Fruit fly (Drosophila melanogaster): ENCODE results near the gene CG9776.

DNA sequence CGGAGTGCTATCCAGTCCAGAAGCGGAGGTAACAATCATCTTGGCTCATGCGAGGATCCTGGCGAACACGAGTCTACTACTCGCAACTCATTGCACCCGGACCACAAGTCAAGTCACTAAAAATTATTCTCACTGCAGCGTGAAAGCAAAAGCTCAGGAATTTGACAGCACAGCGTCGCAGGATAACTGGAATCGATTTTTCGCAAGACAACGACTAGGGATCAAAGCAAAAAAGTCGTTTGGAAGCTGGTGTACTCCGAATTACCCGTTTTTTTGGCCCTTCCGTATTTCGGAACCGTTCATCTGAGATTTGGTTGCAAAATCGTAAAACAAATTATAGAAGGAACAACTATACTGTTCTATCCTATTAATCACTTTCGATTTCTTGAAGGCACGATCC lies 15.3 kb downstream of the CG9776 start:
- TF ChIP-seq CG11902 (GFP tag; optimal IDR thresholded peaks at IDR 0.05) (no peak), Gug (GFP tag; IDR thresholded peaks at IDR 0.05) (no peak), Hr4 (GFP tag; optimal IDR thresholded peaks at IDR 0.05) (no peak), CG9139 (GFP tag; optimal IDR thresholded peaks at IDR 0.05) (no peak), Eip75B (GFP tag; optimal IDR thresholded peaks at IDR 0.05) (no peak)

Measured in whole organism, prepupa.